Worm (Caenorhabditis elegans) whole organism, L4 larva: Measurements from ENCODE around the gene aagr-1.
A peak's percentile ranks its signal among the peaks of the same experiment; 100 is the strongest.
"Not testable (repeated sequence)": the region's sequence is repeated elsewhere in the genome, so short reads cannot be mapped to it uniquely, and the experiment has no call there.

Experiments
- D1046.2 ChIP-seq: fragments of 200-800 bp; sonication (Bioruptor generic); IDR thresholded peaks from 2 replicates; pipeline ENCODE4 v1.3.6; 2022; ENCODE audit warnings: missing genetic modification characterization, missing compliant biosample characterization
- F26F4.8 ChIP-seq: fragments of 200-800 bp; sonication (Bioruptor generic); conservative IDR thresholded peaks from 2 replicates; pipeline ENCODE4 v1.3.6; 2022; ENCODE audit warnings: missing genetic modification characterization, missing compliant biosample characterization
- F44E2.7 ChIP-seq: fragments of 200-800 bp; sonication (Bioruptor generic); IDR thresholded peaks from 2 replicates; pipeline ENCODE4 v2.1.2; 2022; ENCODE audit warnings: missing genetic modification characterization, missing compliant biosample characterization
- Y105C5A.15 ChIP-seq: fragments of 200-800 bp; sonication (Bioruptor generic); IDR thresholded peaks from 2 replicates; pipeline ENCODE4 v1.3.6; 2022; ENCODE audit warnings: missing genetic modification characterization, missing compliant biosample characterization
- Y48G9A.11 ChIP-seq: fragments of 200-800 bp; sonication (Bioruptor generic); IDR thresholded peaks from 2 replicates; pipeline ENCODE4 v1.3.6; 2022; ENCODE audit warnings: missing genetic modification reagents, missing genetic modification characterization, missing compliant biosample characterization
- ZK337.2 ChIP-seq: fragments of 200-800 bp; sonication (Bioruptor generic); IDR thresholded peaks from 2 replicates; pipeline ENCODE4 v1.3.6; 2022; ENCODE audit warnings: missing genetic modification reagents, missing genetic modification characterization, missing compliant biosample characterization
- aha-1 ChIP-seq: fragments of 150-350 bp; peaks from one replicate; lab custom pipeline; 2014; ENCODE audit warnings: missing biosample characterization, missing genetic modification characterization
- arid-1 ChIP-seq: fragments of 200-800 bp; sonication (Bioruptor generic); conservative IDR thresholded peaks from 2 replicates; pipeline ENCODE4 v1.3.6; 2022; ENCODE audit warnings: missing genetic modification reagents, missing genetic modification characterization, missing compliant biosample characterization
- ceh-44 ChIP-seq: fragments of 200-800 bp; sonication (Bioruptor generic); IDR thresholded peaks from 2 replicates; pipeline ENCODE4 v1.3.6; 2022; ENCODE audit warnings: missing genetic modification reagents, missing genetic modification characterization, missing compliant biosample characterization
- ces-1 ChIP-seq: fragments of 150-350 bp; sonication (generic microtip); optimal IDR thresholded peaks from 4 replicates; lab custom pipeline; 2014; ENCODE audit warnings: missing biosample characterization, missing genetic modification reagents, missing genetic modification characterization
- ctbp-1 ChIP-seq: fragments of 200-800 bp; sonication (Bioruptor generic); IDR thresholded peaks from 2 replicates; pipeline ENCODE4 v1.3.6; 2022; ENCODE audit warnings: missing genetic modification reagents, missing genetic modification characterization, missing compliant biosample characterization
- dmd-6 ChIP-seq: fragments of 200-800 bp; sonication (Bioruptor generic); IDR thresholded peaks from 2 replicates; pipeline ENCODE4 v1.3.6; 2022; ENCODE audit warnings: missing genetic modification reagents, missing genetic modification characterization, missing compliant biosample characterization
- dmd-8 ChIP-seq: fragments of 200-800 bp; sonication (Bioruptor generic); IDR thresholded peaks from 2 replicates; pipeline ENCODE4 v1.3.6; 2022; ENCODE audit warnings: missing genetic modification characterization, missing compliant biosample characterization
- egl-43 ChIP-seq: fragments of 200-800 bp; sonication (Bioruptor generic); IDR thresholded peaks from 2 replicates; pipeline ENCODE4 v1.3.6; 2022; ENCODE audit warnings: missing genetic modification reagents, missing genetic modification characterization, missing compliant biosample characterization
- hlh-30 ChIP-seq: sonication (generic microtip); optimal IDR thresholded peaks from 2 replicates; lab custom pipeline; 2017; ENCODE audit warnings: antibody characterized with exemption, mild to moderate bottlenecking, missing genetic modification characterization, missing compliant biosample characterization; ENCODE audit not compliant: insufficient read depth
- lim-7 ChIP-seq: fragments of 200-800 bp; sonication (Bioruptor generic); IDR thresholded peaks from 2 replicates; pipeline ENCODE4 v1.3.6; 2022; ENCODE audit warnings: missing genetic modification characterization, missing compliant biosample characterization
- lin-1 ChIP-seq: fragments of 200-800 bp; sonication (Bioruptor generic); IDR thresholded peaks from 2 replicates; pipeline ENCODE4 v1.3.6; 2022; ENCODE audit warnings: missing genetic modification reagents, missing genetic modification characterization, missing compliant biosample characterization
- lin-38 ChIP-seq: fragments of 200-800 bp; sonication (Bioruptor generic); IDR thresholded peaks from 2 replicates; pipeline ENCODE4 v1.3.6; 2022; ENCODE audit warnings: missing genetic modification reagents, missing genetic modification characterization, missing compliant biosample characterization
- madf-5 ChIP-seq, 2 experiments: fragments of 200-800 bp; sonication (Bioruptor generic); IDR thresholded peaks; 2 replicates each; pipeline ENCODE4 v1.3.6; 2022; ENCODE audit warnings: missing compliant biosample characterization in 2 of 2, missing genetic modification characterization in 2 of 2
- madf-9 ChIP-seq: fragments of 200-800 bp; sonication (Bioruptor generic); conservative IDR thresholded peaks from 2 replicates; pipeline ENCODE4 v1.3.6; 2022; ENCODE audit warnings: missing genetic modification reagents, missing genetic modification characterization, missing compliant biosample characterization
- mdt-29 ChIP-seq: fragments of 200-800 bp; sonication (Bioruptor generic); IDR thresholded peaks from 2 replicates; pipeline ENCODE4 v1.3.6; 2022; ENCODE audit warnings: missing genetic modification reagents, missing genetic modification characterization, missing compliant biosample characterization
- nhr-41 ChIP-seq: fragments of 200-800 bp; sonication (Bioruptor generic); IDR thresholded peaks from 2 replicates; pipeline ENCODE4 v1.3.6; 2022; ENCODE audit warnings: missing genetic modification reagents, missing genetic modification characterization, missing compliant biosample characterization
- nhr-42 ChIP-seq: fragments of 200-800 bp; sonication (Bioruptor generic); IDR thresholded peaks from 2 replicates; pipeline ENCODE4 v1.3.6; 2022; ENCODE audit warnings: missing genetic modification characterization, missing compliant biosample characterization
- pha-4 ChIP-seq, 2 experiments: fragments of 150-350 bp in 1 of 2; fragments of 200-800 bp in 1 of 2; sonication (Bioruptor generic) in 1 of 2; IDR thresholded peaks in 1 of 2; optimal IDR thresholded peaks in 1 of 2; 2 replicates each; pipeline versions ENCODE4 v1.3.6 to Lab custom; 2014 to 2022; ENCODE audit warnings: missing genetic modification characterization in 2 of 2, missing genetic modification reagents in 2 of 2, missing biosample characterization in 1 of 2, missing compliant biosample characterization in 1 of 2
- pqm-1 ChIP-seq: sonication (generic microtip); optimal IDR thresholded peaks from 2 replicates; lab custom pipeline; 2017; ENCODE audit warnings: missing biosample characterization, missing genetic modification characterization
- rbr-2 ChIP-seq: sonication (generic microtip); optimal IDR thresholded peaks from 2 replicates; lab custom pipeline; 2016; ENCODE audit warnings: missing genotype, missing genetic modification characterization, missing compliant biosample characterization
- saeg-2 ChIP-seq: fragments of 200-800 bp; sonication (Bioruptor generic); IDR thresholded peaks from 2 replicates; pipeline ENCODE4 v1.3.6; 2022; ENCODE audit warnings: missing genetic modification reagents, missing genetic modification characterization, missing compliant biosample characterization
- snpc-1.2 ChIP-seq: fragments of 200-800 bp; sonication (Bioruptor generic); IDR thresholded peaks from 2 replicates; pipeline ENCODE4 v1.3.6; 2022; ENCODE audit warnings: missing genetic modification reagents, missing genetic modification characterization, missing compliant biosample characterization
- tra-1 ChIP-seq: fragments of 200-800 bp; sonication (Bioruptor generic); IDR thresholded peaks from 2 replicates; pipeline ENCODE4 v1.3.6; 2022; ENCODE audit warnings: missing genetic modification reagents, missing genetic modification characterization, missing compliant biosample characterization
- unc-39 ChIP-seq: sonication (generic microtip); optimal IDR thresholded peaks from 2 replicates; lab custom pipeline; 2017; ENCODE audit warnings: missing biosample characterization, missing genetic modification characterization
- vab-7 ChIP-seq: fragments of 200-800 bp; sonication (Bioruptor generic); IDR thresholded peaks from 2 replicates; pipeline ENCODE4 v1.3.6; 2022; ENCODE audit warnings: missing genetic modification reagents, missing genetic modification characterization, missing compliant biosample characterization

Gene aagr-1

ce11 chrIV:8396348-8396747, 30.0 kb downstream of the aagr-1 start, which contains the start of gene timm-17B.2:
Gene timm-17B.2 (plus strand): TSS chrIV:8396648.
- peak; percentile 40 for TF ChIP-seq aha-1 (tag; lab: Kevin White, UChicago)
- no peak for TF ChIP-seq rbr-2 (tag; lab: Kevin White, UChicago)

ce11 chrIV:8397814-8398213, 31.5 kb downstream of the aagr-1 start:
- TF ChIP-seq hlh-30 (tag; lab: Kevin White, UChicago): no peak
- TF ChIP-seq nhr-42: no peak
- TF ChIP-seq dmd-6 (GFP tag; lab: Robert Waterston, UW): no peak
- no peak for TF ChIP-seq D1046.2
- no peak for TF ChIP-seq Y48G9A.11
- TF ChIP-seq unc-39 (tag; lab: Kevin White, UChicago): no peak
- TF ChIP-seq pqm-1 (tag; lab: Kevin White, UChicago): no peak

DNA sequence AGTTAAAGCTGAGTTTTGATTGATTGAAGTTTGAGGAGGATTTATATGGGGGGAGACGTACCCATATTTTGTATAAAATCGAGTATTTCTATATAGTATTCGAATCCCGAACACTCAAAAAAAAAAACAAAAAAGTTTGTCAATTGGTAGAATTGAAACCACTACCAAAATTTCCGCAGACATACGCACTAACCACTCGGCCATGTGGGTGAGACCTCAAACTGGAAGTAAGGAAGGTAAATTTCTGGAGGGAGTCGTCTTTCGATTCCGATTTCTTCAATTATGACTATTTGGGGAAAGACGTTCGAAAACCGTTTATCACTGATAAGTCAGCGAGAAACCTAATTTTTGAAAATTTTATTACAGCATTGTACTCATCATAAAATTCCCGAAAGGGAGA, 46.2 kb downstream of the aagr-1 start:
- peak; percentile 95 for TF ChIP-seq dmd-8 (GFP tag; lab: Robert Waterston, UW)
- TF ChIP-seq lin-38 (GFP tag; lab: Robert Waterston, UW): peak; percentile 71
- peak; percentile 80; the same call in 1 of the 2 replicates for TF ChIP-seq pha-4 (GFP tag; IDR thresholded peaks at IDR 0.05; lab: Robert Waterston, UW)
- not testable (repeated sequence) for TF ChIP-seq pha-4 (tag; optimal IDR thresholded peaks at IDR 0.05; lab: Kevin White, UChicago)
- peak; percentile 92 for TF ChIP-seq lim-7
- TF ChIP-seq egl-43 (GFP tag; lab: Robert Waterston, UW): peak; percentile 86
- TF ChIP-seq F26F4.8: peak; percentile 90
- peak; percentile 63 for TF ChIP-seq lin-1
- TF ChIP-seq ZK337.2 (GFP tag; lab: Robert Waterston, UW): peak; percentile 78
- 0 out of 2 replicates have a peak, but pooled peaks have one; percentile 20 for TF ChIP-seq saeg-2
- TF ChIP-seq mdt-29 (GFP tag; lab: Robert Waterston, UW): peak; percentile 40; the same call in 1 of the 2 replicates
- TF ChIP-seq Y48G9A.11: peak; percentile 50
- peak; percentile 81 for TF ChIP-seq arid-1
- peak; percentile 72; the same call in 1 of the 2 replicates for TF ChIP-seq snpc-1.2 (GFP tag; lab: Robert Waterston, UW)
- 0 out of 2 replicates have a peak, but pooled peaks have one; percentile 35 for TF ChIP-seq tra-1 (GFP tag; lab: Robert Waterston, UW)
- 0 out of 2 replicates have a peak, but pooled peaks have one; percentile 19 for TF ChIP-seq F44E2.7 (GFP tag; lab: Robert Waterston, UW)
- TF ChIP-seq ceh-44 (GFP tag; lab: Robert Waterston, UW): peak; percentile 66; the same call in 1 of the 2 replicates
- TF ChIP-seq Y105C5A.15 (GFP tag; lab: Robert Waterston, UW): peak; percentile 78; the same call in 1 of the 2 replicates
- TF ChIP-seq madf-9 (GFP tag; lab: Robert Waterston, UW): peak; percentile 67
- peak; percentile 5 for TF ChIP-seq aha-1 (tag; lab: Kevin White, UChicago)
- peak; percentile 88; the same call in 1 of the 2 replicates for TF ChIP-seq D1046.2
- TF ChIP-seq nhr-41 (GFP tag; lab: Robert Waterston, UW): peak; percentile 67
- peak; percentile 69 for TF ChIP-seq ctbp-1 (GFP tag; lab: Robert Waterston, UW)
- peak; percentile 36; the same call in 1 of the 2 replicates for TF ChIP-seq dmd-6 (GFP tag; lab: Robert Waterston, UW)
- peak; percentile 71 for TF ChIP-seq vab-7 (GFP tag; lab: Robert Waterston, UW)
- TF ChIP-seq madf-5 (GFP tag; IDR thresholded peaks at IDR 0.05; lab: Robert Waterston, UW): 0 out of 4 replicates have a peak, but pooled peaks of 1 of the 2 experiments have one; percentile 58
- TF ChIP-seq, all 104 proteins: peak for 25; not testable (repeated sequence) for 79

ce11 chrIV:8420961-8421360, 54.6 kb downstream of the aagr-1 start, which contains the start of gene M116.5:
Gene M116.5 (minus strand): TSS chrIV:8421061.
- TF ChIP-seq nhr-42: no peak
- TF ChIP-seq ces-1: no peak
- TF ChIP-seq, all 104 proteins: peak for 0
